Comparison of ENCODE assay signal across 6 fruit fly cellular contexts in genomic region chr3R:13434325-13435168, dm6.
TF ChIP-seq lines count a peak whose summit lies in the region.

Gene yrt, minus strand, starts transcription at chr3R:13434984.

- TF ChIP-seq CTCF in S2 (optimal IDR thresholded peaks at IDR 0.05; lab: Kevin White, UChicago): peak; percentile 72 to 77
- TF ChIP-seq CTCF in whole organism, embryonic (GFP tag; optimal IDR thresholded peaks at IDR 0.05; lab: Kevin White, UChicago): peak; percentile 77

TF ChIP-seq in whole organism, adult, 20 proteins besides CTCF, POLR2A, EP300 and RAD21:
- TF ChIP-seq CG1620 (GFP tag; optimal IDR thresholded peaks at IDR 0.05; lab: Kevin White, UChicago) (no peak), cnc (optimal IDR thresholded peaks at IDR 0.05; lab: Kevin White, UChicago) (no peak), CG33017 (tag; optimal IDR thresholded peaks at IDR 0.05; lab: Kevin White, UChicago) (no peak), CG14711 (tag; optimal IDR thresholded peaks at IDR 0.05; lab: Kevin White, UChicago) (no peak), pad (GFP tag; optimal IDR thresholded peaks at IDR 0.05; lab: Kevin White, UChicago) (peak; percentile 90), Hr96 (GFP tag; optimal IDR thresholded peaks at IDR 0.05; lab: Kevin White, UChicago) (no peak), bab1 (GFP tag; optimal IDR thresholded peaks at IDR 0.05; lab: Kevin White, UChicago) (peak; percentile 41), CG11617 (GFP tag; optimal IDR thresholded peaks at IDR 0.05; lab: Kevin White, UChicago) (no peak)

TF ChIP-seq in whole organism, embryonic, 481 proteins besides CTCF, POLR2A, EP300 and RAD21 (continues in another document):
- TF ChIP-seq zfh1 (GFP tag; IDR thresholded peaks at IDR 0.05; lab: Robert Waterston, UW) (no peak), Drgx (GFP tag; IDR thresholded peaks at IDR 0.05; lab: Robert Waterston, UW) (peak; percentile 27; the same call in 1 of the 2 replicates), al (GFP tag; IDR thresholded peaks at IDR 0.05; lab: Robert Waterston, UW) (no peak), yki (optimal IDR thresholded peaks at IDR 0.05; lab: Kevin White, UChicago) (no peak), nerfin-2 (GFP tag; IDR thresholded peaks at IDR 0.05; lab: Robert Waterston, UW; ENCODE audit: partially characterized antibody) (no peak), croc (GFP tag; conservative IDR thresholded peaks at IDR 0.05; lab: Robert Waterston, UW) (no peak), pb (GFP tag; optimal IDR thresholded peaks at IDR 0.05; lab: Kevin White, UChicago) (no peak), ewg (GFP tag; optimal IDR thresholded peaks at IDR 0.05; lab: Kevin White, UChicago) (no peak), CG17912 (GFP tag; optimal IDR thresholded peaks at IDR 0.05; lab: Kevin White, UChicago) (no peak), CG8290 (GFP tag; optimal IDR thresholded peaks at IDR 0.05; lab: Kevin White, UChicago) (no peak), CG8290 (tag; optimal IDR thresholded peaks at IDR 0.05; lab: Kevin White, UChicago) (peak in 1 of 2 experiments; percentile 60), CG4360 (GFP tag; IDR thresholded peaks at IDR 0.05; lab: Robert Waterston, UW) (no peak), CG34422 (GFP tag; IDR thresholded peaks at IDR 0.05; lab: Robert Waterston, UW) (no peak), fd102C (GFP tag; optimal IDR thresholded peaks at IDR 0.05; lab: Kevin White, UChicago) (no peak), CG8089 (GFP tag; optimal IDR thresholded peaks at IDR 0.05; lab: Kevin White, UChicago) (no peak), CG15011 (GFP tag; optimal IDR thresholded peaks at IDR 0.05; lab: Kevin White, UChicago) (no peak), Adf1 (GFP tag; IDR thresholded peaks at IDR 0.05; lab: Robert Waterston, UW) (no peak), MESR4 (GFP tag; optimal IDR thresholded peaks at IDR 0.05; lab: Kevin White, UChicago) (peak; percentile 78), CG11456 (GFP tag; IDR thresholded peaks at IDR 0.05; lab: Robert Waterston, UW) (no peak), HLH3B (GFP tag; IDR thresholded peaks at IDR 0.05; lab: Robert Waterston, UW) (no peak), CG5245 (GFP tag; optimal IDR thresholded peaks at IDR 0.05; lab: Kevin White, UChicago) (no peak), wdn (GFP tag; IDR thresholded peaks at IDR 0.05; lab: Robert Waterston, UW) (no peak)

TF ChIP-seq in whole organism, prepupa, 60 proteins besides CTCF, POLR2A, EP300 and RAD21 (continues in another document):
- TF ChIP-seq CG10669 (GFP tag; optimal IDR thresholded peaks at IDR 0.05; lab: Kevin White, UChicago): no peak
- TF ChIP-seq Sox15 (GFP tag; optimal IDR thresholded peaks at IDR 0.05; lab: Kevin White, UChicago): no peak
- TF ChIP-seq Sox102F (GFP tag; optimal IDR thresholded peaks at IDR 0.05; lab: Kevin White, UChicago): no peak
- 0 out of 3 replicates have a peak, but pooled peaks have one; percentile 18 for TF ChIP-seq eg (GFP tag; IDR thresholded peaks at IDR 0.05; lab: Robert Waterston, UW)
- no peak for TF ChIP-seq CG6808 (GFP tag; optimal IDR thresholded peaks at IDR 0.05; lab: Kevin White, UChicago)
- peak; percentile 47; the same call in 2 of the 3 replicates for TF ChIP-seq CG8119 (GFP tag; IDR thresholded peaks at IDR 0.05; lab: Robert Waterston, UW)
- TF ChIP-seq CG6276 (GFP tag; optimal IDR thresholded peaks at IDR 0.05; lab: Kevin White, UChicago): peak; percentile 46
- TF ChIP-seq CG3919 (GFP tag; optimal IDR thresholded peaks at IDR 0.05; lab: Kevin White, UChicago): peak; percentile 21
- no peak for TF ChIP-seq fd85E (GFP tag; optimal IDR thresholded peaks at IDR 0.05; lab: Kevin White, UChicago)
- TF ChIP-seq CG11294 (GFP tag; IDR thresholded peaks at IDR 0.05; lab: Robert Waterston, UW): no peak
- no peak for TF ChIP-seq net (GFP tag; optimal IDR thresholded peaks at IDR 0.05; lab: Kevin White, UChicago)
- TF ChIP-seq Ets96B (tag; optimal IDR thresholded peaks at IDR 0.05; lab: Kevin White, UChicago): no peak
- TF ChIP-seq dsx (GFP tag; optimal IDR thresholded peaks at IDR 0.05; lab: Kevin White, UChicago; ENCODE audit: poor library complexity, severe bottlenecking): no peak
- TF ChIP-seq topi (GFP tag; optimal IDR thresholded peaks at IDR 0.05; lab: Kevin White, UChicago): no peak
- TF ChIP-seq CG32006 (GFP tag; optimal IDR thresholded peaks at IDR 0.05; lab: Kevin White, UChicago): no peak
- peak; percentile 72 for TF ChIP-seq Eip78C (GFP tag; lab: Kevin White, UChicago)
- no peak for TF ChIP-seq salr (GFP tag; optimal IDR thresholded peaks at IDR 0.05; lab: Kevin White, UChicago)
- TF ChIP-seq Lpt (GFP tag; optimal IDR thresholded peaks at IDR 0.05; lab: Kevin White, UChicago): peak; percentile 43
- TF ChIP-seq fkh (GFP tag; optimal IDR thresholded peaks at IDR 0.05; lab: Kevin White, UChicago): peak; percentile 68
- TF ChIP-seq ss (GFP tag; optimal IDR thresholded peaks at IDR 0.05; lab: Kevin White, UChicago): no peak
- TF ChIP-seq CG34406 (GFP tag; optimal IDR thresholded peaks at IDR 0.05; lab: Kevin White, UChicago): no peak
- TF ChIP-seq pdm3 (GFP tag; optimal IDR thresholded peaks at IDR 0.05; lab: Kevin White, UChicago): no peak

TF ChIP-seq in whole organism, pupa, 21 proteins besides CTCF, POLR2A, EP300 and RAD21:
- TF ChIP-seq CG32121 (GFP tag; IDR thresholded peaks at IDR 0.05; lab: Robert Waterston, UW) (0 out of 2 replicates have a peak, but pooled peaks have one; percentile 9), CG15710 (tag; optimal IDR thresholded peaks at IDR 0.05; lab: Kevin White, UChicago) (no peak), CG13204 (GFP tag; optimal IDR thresholded peaks at IDR 0.05; lab: Kevin White, UChicago) (peak; percentile 9)

TF ChIP-seq in whole organism, wandering third instar larva, 38 proteins besides CTCF, POLR2A, EP300 and RAD21:
- TF ChIP-seq Mio (GFP tag; optimal IDR thresholded peaks at IDR 0.05; lab: Kevin White, UChicago) (no peak), Hr83 (GFP tag; optimal IDR thresholded peaks at IDR 0.05; lab: Kevin White, UChicago; ENCODE audit: poor library complexity, severe bottlenecking) (no peak), dmrt93B (GFP tag; optimal IDR thresholded peaks at IDR 0.05; lab: Kevin White, UChicago) (no peak), OdsH (GFP tag; optimal IDR thresholded peaks at IDR 0.05; lab: Kevin White, UChicago) (no peak), psq (GFP tag; optimal IDR thresholded peaks at IDR 0.05; lab: Kevin White, UChicago) (peak; percentile 18), Hnf4 (GFP tag; optimal IDR thresholded peaks at IDR 0.05; lab: Kevin White, UChicago) (no peak), ey (GFP tag; optimal IDR thresholded peaks at IDR 0.05; lab: Kevin White, UChicago) (no peak), jim (GFP tag; optimal IDR thresholded peaks at IDR 0.05; lab: Kevin White, UChicago) (no peak), HLH106 (tag; optimal IDR thresholded peaks at IDR 0.05; lab: Kevin White, UChicago) (no peak), h (GFP tag; optimal IDR thresholded peaks at IDR 0.05; lab: Kevin White, UChicago) (no peak), woc (GFP tag; optimal IDR thresholded peaks at IDR 0.05; lab: Kevin White, UChicago) (no peak), Myc (optimal IDR thresholded peaks at IDR 0.05; lab: Kevin White, UChicago) (peak; percentile 89), Rel (GFP tag; optimal IDR thresholded peaks at IDR 0.05; lab: Kevin White, UChicago) (no peak), Rel (tag; optimal IDR thresholded peaks at IDR 0.05; lab: Kevin White, UChicago) (peak; percentile 44), tai (GFP tag; optimal IDR thresholded peaks at IDR 0.05; lab: Kevin White, UChicago) (no peak), dl (GFP tag; optimal IDR thresholded peaks at IDR 0.05; lab: Kevin White, UChicago; ENCODE audit: insufficient read depth in 1 of 2, partially characterized antibody in 2 of 2) (no peak), fru (GFP tag; optimal IDR thresholded peaks at IDR 0.05; lab: Kevin White, UChicago) (no peak), Dif (GFP tag; optimal IDR thresholded peaks at IDR 0.05; lab: Kevin White, UChicago; ENCODE audit: partially characterized antibody) (no peak)
